Worm (Caenorhabditis elegans): ENCODE results near the gene F10C1.23.

ce11 chrII:5748395-5748794, 9.4 kb upstream of the F10C1.23 start:
- TF ChIP-seq nhr-120 (GFP tag; IDR thresholded peaks at IDR 0.05): no peak
- no peak for TF ChIP-seq ama-1 (optimal IDR thresholded peaks at IDR 0.05)
- no peak for TF ChIP-seq ama-1 (GFP tag; optimal IDR thresholded peaks at IDR 0.05)
- no peak for TF ChIP-seq Y67H2A.10 (GFP tag; conservative IDR thresholded peaks at IDR 0.05)
- no peak for TF ChIP-seq snpc-4 (GFP tag; optimal IDR thresholded peaks at IDR 0.05)
- no peak for TF ChIP-seq snpc-4 (tag; optimal IDR thresholded peaks at IDR 0.05)
- no peak for TF ChIP-seq ZK185.1 (tag; optimal IDR thresholded peaks at IDR 0.05; ENCODE audit: poor library complexity, severe bottlenecking)
- TF ChIP-seq unc-62 (GFP tag; optimal IDR thresholded peaks at IDR 0.05): no peak
- no peak for TF ChIP-seq hmg-1.2 (GFP tag; IDR thresholded peaks at IDR 0.05)
- no peak for TF ChIP-seq cebp-2 (GFP tag; IDR thresholded peaks at IDR 0.05)
- no peak for TF ChIP-seq lsy-27 (tag; optimal IDR thresholded peaks at IDR 0.05; ENCODE audit: borderline replicate concordance, insufficient read depth)
- no peak for TF ChIP-seq madf-6 (GFP tag; IDR thresholded peaks at IDR 0.05)
- no peak for TF ChIP-seq pha-4 (tag; optimal IDR thresholded peaks at IDR 0.05)
- TF ChIP-seq rec-8 (tag; optimal IDR thresholded peaks at IDR 0.05): no peak
- no peak for TF ChIP-seq him-1 (tag; optimal IDR thresholded peaks at IDR 0.05)
- TF ChIP-seq ceh-58 (GFP tag; IDR thresholded peaks at IDR 0.05): no peak

Data from whole organism, young adult.